Worm (Caenorhabditis elegans): Measurements from ENCODE around the gene jud-4.

ce11 chrX:15268461-15268860 is 15.5 kb upstream of the jud-4 start:
- TF ChIP-seq ceh-91 (GFP tag; IDR thresholded peaks at IDR 0.05) (no peak), C17E4.6 (GFP tag; IDR thresholded peaks at IDR 0.05) (no peak), ceh-40 (GFP tag; IDR thresholded peaks at IDR 0.05) (no peak), madf-10 (tag; optimal IDR thresholded peaks at IDR 0.05) (no peak), Y95B8A.8 (GFP tag; IDR thresholded peaks at IDR 0.05) (no peak), rpc-1 (optimal IDR thresholded peaks at IDR 0.05) (no peak), rpc-1 (tag; optimal IDR thresholded peaks at IDR 0.05) (no peak)
